Worm (Caenorhabditis elegans) whole organism, L1 larva: ENCODE results near the gene T10D4.19.
"Not testable (repeated sequence)": the region's sequence is repeated elsewhere in the genome, so short reads cannot be mapped to it uniquely, and the experiment has no call there.

Experiments
- fos-1 ChIP-seq: fragments of 150-350 bp; optimal IDR thresholded peaks from 2 replicates; lab custom pipeline; 2014; ENCODE audit warnings: missing biosample characterization, missing genetic modification characterization
- lir-3 ChIP-seq: sonication (generic microtip); optimal IDR thresholded peaks from 2 replicates; lab custom pipeline; 2016; ENCODE audit warnings: mild to moderate bottlenecking, missing genetic modification characterization, moderate library complexity, missing compliant biosample characterization; ENCODE audit not compliant: poor library complexity
- lsy-2 ChIP-seq, 2 experiments: fragments of 150-350 bp; optimal IDR thresholded peaks; 2 replicates each; lab custom pipeline; 2014; ENCODE audit warnings: missing biosample characterization in 2 of 2, missing genetic modification characterization in 2 of 2
- nhr-12 ChIP-seq: sonication (generic microtip); optimal IDR thresholded peaks from 2 replicates; lab custom pipeline; 2017; ENCODE audit warnings: missing biosample characterization, missing genetic modification characterization
- rnt-1 ChIP-seq: sonication (generic microtip); optimal IDR thresholded peaks from 2 replicates; lab custom pipeline; 2016; ENCODE audit warnings: mild to moderate bottlenecking, missing genetic modification characterization, moderate library complexity, missing compliant biosample characterization
- snu-23 ChIP-seq: sonication (generic microtip); optimal IDR thresholded peaks from 2 replicates; lab custom pipeline; 2016; ENCODE audit warnings: missing genetic modification characterization, missing compliant biosample characterization
- unc-62 ChIP-seq: fragments of 150-350 bp; optimal IDR thresholded peaks from 2 replicates; lab custom pipeline; 2014; ENCODE audit warnings: missing biosample characterization, missing genetic modification reagents, missing genetic modification characterization

- TF ChIP-seq lsy-2 (tag; optimal IDR thresholded peaks at IDR 0.05; lab: Kevin White, UChicago); unc-62 (GFP tag; lab: Kevin White, UChicago); fos-1 (tag; lab: Kevin White, UChicago); rnt-1 (tag; lab: Kevin White, UChicago); snu-23 (GFP tag; lab: Kevin White, UChicago); lir-3 (tag; lab: Kevin White, UChicago); nhr-12 (tag; lab: Kevin White, UChicago): not testable (repeated sequence)
Measured at ce11 chrII:3201242-3201641, 49.5 kb downstream of the T10D4.19 start, which contains the start of gene sri-48.
